Fruit fly (Drosophila melanogaster) whole organism, embryonic: ENCODE results near the gene Nup153.
A peak's percentile ranks its signal among the peaks of the same experiment; 100 is the strongest.

Source experiments
- Bgb ChIP-seq: fragments of 200-800 bp; sonication (Bioruptor generic); IDR thresholded peaks from 2 replicates; pipeline ENCODE4 v1.3.6; 2022; ENCODE audit warnings: missing biosample characterization, missing genetic modification characterization; ENCODE audit not compliant: partially characterized antibody
- C15 ChIP-seq: fragments of 200-800 bp; sonication (Bioruptor generic); IDR thresholded peaks from 3 replicates; pipeline ENCODE4 v1.3.6; 2022; ENCODE audit warnings: missing biosample characterization, missing genetic modification characterization
- CG10147 ChIP-seq: fragments of 200-800 bp; sonication (Bioruptor generic); optimal IDR thresholded peaks from 2 replicates; lab custom pipeline; 2019; ENCODE audit warnings: missing biosample characterization, mild to moderate bottlenecking, missing genetic modification characterization, moderate library complexity
- CG10543 ChIP-seq: fragments of 200-800 bp; sonication (Bioruptor generic); optimal IDR thresholded peaks from 3 replicates; lab custom pipeline; 2017; ENCODE audit warnings: missing biosample characterization, mild to moderate bottlenecking, missing genetic modification characterization, moderate library complexity
- CG10654 ChIP-seq: fragments of 200-800 bp; sonication (Bioruptor generic); optimal IDR thresholded peaks from 2 replicates; lab custom pipeline; 2016; ENCODE audit warnings: missing biosample characterization, missing genetic modification characterization
- CG10979 ChIP-seq: fragments of 200-800 bp; sonication (Bioruptor generic); optimal IDR thresholded peaks from 2 replicates; lab custom pipeline; 2018; ENCODE audit warnings: missing biosample characterization, mild to moderate bottlenecking, missing genetic modification characterization, moderate library complexity
- CG12236 ChIP-seq: fragments of 200-800 bp; sonication (Bioruptor generic); optimal IDR thresholded peaks from 2 replicates; lab custom pipeline; 2016; ENCODE audit warnings: missing biosample characterization, missing genetic modification characterization
- CG12391 ChIP-seq: fragments of 200-800 bp; sonication (Bioruptor generic); optimal IDR thresholded peaks from 3 replicates; lab custom pipeline; 2018; ENCODE audit warnings: missing biosample characterization, mild to moderate bottlenecking, missing genetic modification characterization, moderate library complexity
- CG13123 ChIP-seq: fragments of 200-800 bp; sonication (Bioruptor generic); optimal IDR thresholded peaks from 2 replicates; lab custom pipeline; 2016; ENCODE audit warnings: missing biosample characterization, missing genetic modification characterization
- CG13775 ChIP-seq: fragments of 200-800 bp; sonication (Bioruptor generic); optimal IDR thresholded peaks from 3 replicates; lab custom pipeline; 2017; ENCODE audit warnings: missing biosample characterization, mild to moderate bottlenecking, missing genetic modification characterization
- CG14710 ChIP-seq: fragments of 200-800 bp; sonication (Bioruptor generic); optimal IDR thresholded peaks from 3 replicates; lab custom pipeline; 2019; ENCODE audit warnings: missing biosample characterization, mild to moderate bottlenecking, missing genetic modification characterization, moderate library complexity
- CG15514 ChIP-seq: fragments of 200-800 bp; sonication (Bioruptor generic); optimal IDR thresholded peaks from 3 replicates; lab custom pipeline; 2017; ENCODE audit warnings: missing biosample characterization, missing genetic modification characterization, mild to moderate bottlenecking, moderate library complexity, missing genetic modification reagents
- CG15601 ChIP-seq: fragments of 200-800 bp; sonication (Bioruptor generic); optimal IDR thresholded peaks from 3 replicates; lab custom pipeline; 2019; ENCODE audit warnings: missing biosample characterization, mild to moderate bottlenecking, missing genetic modification characterization, moderate library complexity
- CG16779 ChIP-seq: fragments of 200-800 bp; sonication (Bioruptor generic); IDR thresholded peaks from 2 replicates; pipeline ENCODE4 v1.3.6; 2022; ENCODE audit warnings: missing biosample characterization, missing genetic modification characterization
- CG18011 ChIP-seq: fragments of 200-800 bp; sonication (Bioruptor generic); optimal IDR thresholded peaks from 2 replicates; lab custom pipeline; 2017; ENCODE audit warnings: missing biosample characterization, missing genetic modification characterization, mild to moderate bottlenecking, moderate library complexity, missing genotype
- CG2129 ChIP-seq: fragments of 200-800 bp; sonication (Bioruptor generic); IDR thresholded peaks from 2 replicates; pipeline ENCODE4 v1.3.6; 2022; ENCODE audit warnings: missing biosample characterization, missing genetic modification characterization; ENCODE audit not compliant: partially characterized antibody
- CG3407 ChIP-seq: fragments of 200-800 bp; sonication (Bioruptor generic); optimal IDR thresholded peaks from 2 replicates; lab custom pipeline; 2018; ENCODE audit warnings: missing biosample characterization, mild to moderate bottlenecking, missing genetic modification characterization
- CG3838 ChIP-seq: fragments of 200-800 bp; sonication (Bioruptor generic); optimal IDR thresholded peaks from 3 replicates; lab custom pipeline; 2016; ENCODE audit warnings: missing biosample characterization, missing genetic modification characterization
- CG3995 ChIP-seq: fragments of 200-800 bp; sonication (Bioruptor generic); optimal IDR thresholded peaks from 3 replicates; lab custom pipeline; 2016; ENCODE audit warnings: missing biosample characterization, missing genetic modification characterization
- CG6791 ChIP-seq: fragments of 200-800 bp; sonication (Bioruptor generic); IDR thresholded peaks from 3 replicates; pipeline ENCODE4 v1.3.6; 2022; ENCODE audit warnings: missing biosample characterization, missing genetic modification characterization; ENCODE audit not compliant: partially characterized antibody
- CG9215 ChIP-seq: fragments of 200-800 bp; sonication (Bioruptor generic); IDR thresholded peaks from 2 replicates; pipeline ENCODE4 v1.3.6; 2022; ENCODE audit warnings: missing biosample characterization, missing genetic modification characterization
- Camta ChIP-seq: fragments of 200-800 bp; sonication (Bioruptor generic); optimal IDR thresholded peaks from 2 replicates; lab custom pipeline; 2016; ENCODE audit warnings: missing biosample characterization, missing genetic modification characterization
- CkIIα-i1 ChIP-seq: fragments of 200-800 bp; sonication (Bioruptor generic); IDR thresholded peaks from 2 replicates; pipeline ENCODE4 v1.3.6; 2022; ENCODE audit warnings: missing biosample characterization, missing genetic modification characterization
- D19A ChIP-seq: fragments of 200-800 bp; optimal IDR thresholded peaks from 3 replicates; lab custom pipeline; 2019; ENCODE audit warnings: missing biosample characterization, mild to moderate bottlenecking, missing genetic modification characterization, moderate library complexity
- D19B ChIP-seq: fragments of 200-800 bp; sonication (Bioruptor generic); optimal IDR thresholded peaks from 2 replicates; lab custom pipeline; 2017; ENCODE audit warnings: missing biosample characterization, mild to moderate bottlenecking, missing genetic modification characterization
- Dbx ChIP-seq: fragments of 200-800 bp; sonication (Bioruptor generic); IDR thresholded peaks from 3 replicates; pipeline ENCODE4 v1.3.6; 2022; ENCODE audit warnings: missing biosample characterization, missing genetic modification characterization
- Dfd ChIP-seq, 2 experiments: fragments of >200 bp; optimal IDR thresholded peaks; 2 replicates each; lab custom pipeline; 2017; ENCODE audit warnings: missing biosample characterization in 2 of 2, missing genetic modification characterization in 2 of 2
- Fer1 ChIP-seq: fragments of 200-800 bp; sonication (Bioruptor generic); optimal IDR thresholded peaks from 2 replicates; lab custom pipeline; 2017; ENCODE audit warnings: missing biosample characterization, mild to moderate bottlenecking, missing genetic modification characterization
- Meics ChIP-seq: fragments of 200-800 bp; sonication (Bioruptor generic); optimal IDR thresholded peaks from 2 replicates; lab custom pipeline; 2017; ENCODE audit warnings: missing biosample characterization, mild to moderate bottlenecking, missing genetic modification characterization
- Nf-YC ChIP-seq: fragments of 200-800 bp; optimal IDR thresholded peaks from 3 replicates; lab custom pipeline; 2019; ENCODE audit warnings: missing biosample characterization, mild to moderate bottlenecking, missing genetic modification characterization, moderate library complexity
- Optix ChIP-seq: fragments of 200-800 bp; sonication (Bioruptor generic); IDR thresholded peaks from 3 replicates; pipeline ENCODE4 v1.3.6; 2022; ENCODE audit warnings: missing biosample characterization, missing genetic modification characterization
- PHDP ChIP-seq: fragments of 200-800 bp; sonication (Bioruptor generic); optimal IDR thresholded peaks from 3 replicates; lab custom pipeline; 2018; ENCODE audit warnings: missing biosample characterization, mild to moderate bottlenecking, missing genetic modification characterization, moderate library complexity
- Sry-β ChIP-seq: fragments of 200-800 bp; sonication (Bioruptor generic); optimal IDR thresholded peaks from 2 replicates; lab custom pipeline; 2018; ENCODE audit warnings: missing biosample characterization, mild to moderate bottlenecking, missing genetic modification characterization, moderate library complexity
- Trl ChIP-seq, 3 experiments: fragments of >200 bp in 2 of 3; fragments of 200-800 bp in 1 of 3; sonication (Bioruptor generic) in 1 of 3; optimal IDR thresholded peaks; 2 replicates in 1 of 3; 3 replicates in 2 of 3; lab custom pipeline; 2016 to 2017; ENCODE audit warnings: missing biosample characterization in 1 of 3, missing genetic modification characterization in 1 of 3
- abd-A ChIP-seq: fragments of 200-800 bp; sonication (Bioruptor generic); optimal IDR thresholded peaks from 3 replicates; lab custom pipeline; 2019; ENCODE audit warnings: missing biosample characterization, mild to moderate bottlenecking, missing genetic modification characterization, moderate library complexity
- ap ChIP-seq: fragments of 200-800 bp; sonication (Bioruptor generic); IDR thresholded peaks from 2 replicates; pipeline ENCODE4 v1.3.6; 2022; ENCODE audit warnings: missing biosample characterization, missing genetic modification characterization
- ato ChIP-seq: fragments of 200-800 bp; sonication (Bioruptor generic); IDR thresholded peaks from 2 replicates; pipeline ENCODE4 v1.3.6; 2022; ENCODE audit warnings: missing biosample characterization, missing genetic modification characterization; ENCODE audit not compliant: partially characterized antibody
- chinmo ChIP-seq: fragments of 200-800 bp; sonication (Bioruptor generic); IDR thresholded peaks from 4 replicates; pipeline ENCODE4 v1.3.6; 2022; ENCODE audit warnings: missing biosample characterization, missing genetic modification characterization; ENCODE audit not compliant: partially characterized antibody
- eyg ChIP-seq: fragments of 200-800 bp; sonication (Bioruptor generic); optimal IDR thresholded peaks from 3 replicates; lab custom pipeline; 2016; ENCODE audit warnings: missing biosample characterization, missing genetic modification characterization
- gce ChIP-seq: fragments of 200-800 bp; sonication (Bioruptor generic); IDR thresholded peaks from 3 replicates; pipeline ENCODE4 v1.3.6; 2022; ENCODE audit warnings: missing biosample characterization, missing genetic modification characterization
- grn ChIP-seq: fragments of 200-800 bp; sonication (Bioruptor generic); optimal IDR thresholded peaks from 3 replicates; lab custom pipeline; 2017; ENCODE audit warnings: missing biosample characterization, missing genetic modification characterization
- jigr1 ChIP-seq: fragments of 200-800 bp; sonication (Bioruptor generic); IDR thresholded peaks from 3 replicates; pipeline ENCODE4 v1.3.6; 2022; ENCODE audit warnings: missing biosample characterization, missing genetic modification characterization
- luna ChIP-seq: fragments of 200-800 bp; sonication (Bioruptor generic); optimal IDR thresholded peaks from 2 replicates; lab custom pipeline; 2016; ENCODE audit warnings: missing biosample characterization, missing genetic modification characterization
- nom ChIP-seq: fragments of 200-800 bp; sonication (Bioruptor generic); optimal IDR thresholded peaks from 2 replicates; lab custom pipeline; 2017; ENCODE audit warnings: missing biosample characterization, missing genetic modification characterization, mild to moderate bottlenecking, moderate library complexity, missing genetic modification reagents
- odd ChIP-seq: fragments of 200-800 bp; sonication (Bioruptor generic); optimal IDR thresholded peaks from 2 replicates; lab custom pipeline; 2017; ENCODE audit warnings: missing biosample characterization, mild to moderate bottlenecking, missing genetic modification characterization
- otp ChIP-seq: fragments of 200-800 bp; sonication (Bioruptor generic); IDR thresholded peaks from 3 replicates; pipeline ENCODE4, ENCODE4 v1.3.6; 2022; ENCODE audit warnings: missing biosample characterization, missing genetic modification characterization
- scrt ChIP-seq: fragments of 200-800 bp; sonication (Bioruptor generic); optimal IDR thresholded peaks from 2 replicates; lab custom pipeline; 2018; ENCODE audit warnings: missing biosample characterization, mild to moderate bottlenecking, missing genetic modification characterization, moderate library complexity
- sens ChIP-seq: fragments of 200-800 bp; sonication (Bioruptor generic); peaks from one replicate; lab custom pipeline; 2016; ENCODE audit warnings: missing biosample characterization, missing genetic modification characterization
- so ChIP-seq: fragments of 200-800 bp; sonication (Bioruptor generic); IDR thresholded peaks from 3 replicates; pipeline ENCODE4 v1.3.6; 2022; ENCODE audit warnings: missing biosample characterization, missing genetic modification characterization
- tin ChIP-seq: fragments of 200-800 bp; sonication (Bioruptor generic); optimal IDR thresholded peaks from 3 replicates; lab custom pipeline; 2016; ENCODE audit warnings: missing biosample characterization, missing genetic modification characterization
- zen2 ChIP-seq: fragments of 200-800 bp; sonication (Bioruptor generic); IDR thresholded peaks from 3 replicates; pipeline ENCODE4 v1.3.6; 2022; ENCODE audit warnings: missing biosample characterization, missing genetic modification characterization; ENCODE audit not compliant: partially characterized antibody

The Nup153 gene

dm6 chrX:16573659-16574058 is 25.4 kb upstream of the Nup153 start (continued):
- TF ChIP-seq chinmo (GFP tag; lab: Robert Waterston, UW) = no peak
- TF ChIP-seq grn = no peak
- no peak for TF ChIP-seq CG14710 (tag; lab: Kevin White, UChicago)
- TF ChIP-seq Trl (optimal IDR thresholded peaks at IDR 0.05; lab: Kevin White, UChicago) = no peak
- peak; percentile 48 for TF ChIP-seq Trl (GFP tag; optimal IDR thresholded peaks at IDR 0.05; lab: Kevin White, UChicago)
- TF ChIP-seq Dfd (GFP tag; optimal IDR thresholded peaks at IDR 0.05; lab: Kevin White, UChicago) = no peak
- TF ChIP-seq zen2 (GFP tag; lab: Robert Waterston, UW) = no peak
- no peak for TF ChIP-seq Nf-YC
- TF ChIP-seq tin (GFP tag; lab: Kevin White, UChicago) = no peak
- TF ChIP-seq D19B (GFP tag; lab: Kevin White, UChicago) = no peak
- TF ChIP-seq D19A (tag; lab: Kevin White, UChicago) = no peak
- TF ChIP-seq CG10147 (GFP tag; lab: Kevin White, UChicago) = no peak
- TF ChIP-seq CG10654 (GFP tag; lab: Kevin White, UChicago) = no peak
- no peak for TF ChIP-seq luna (GFP tag; lab: Kevin White, UChicago)
- no peak for TF ChIP-seq jigr1 (GFP tag; lab: Robert Waterston, UW)
- TF ChIP-seq CG13775 (GFP tag; lab: Kevin White, UChicago) = no peak
- TF ChIP-seq sens (GFP tag; lab: Kevin White, UChicago) = no peak
- no peak for TF ChIP-seq Camta (GFP tag; lab: Kevin White, UChicago)
- TF ChIP-seq odd (GFP tag; lab: Kevin White, UChicago) = no peak
- no peak for TF ChIP-seq CG9215 (GFP tag; lab: Robert Waterston, UW)
- TF ChIP-seq abd-A (tag; lab: Kevin White, UChicago) = no peak
- no peak for TF ChIP-seq so (GFP tag; lab: Robert Waterston, UW)
- TF ChIP-seq CG2129 (GFP tag; lab: Robert Waterston, UW) = no peak
- TF ChIP-seq eyg (GFP tag; lab: Kevin White, UChicago) = peak; percentile 44
- no peak for TF ChIP-seq CG18011 (GFP tag; lab: Kevin White, UChicago)
- no peak for TF ChIP-seq Dbx
- TF ChIP-seq CG15514 = peak; percentile 53
- no peak for TF ChIP-seq CG10979
- TF ChIP-seq Meics (GFP tag; lab: Kevin White, UChicago) = peak; percentile 63
- TF ChIP-seq C15 (GFP tag; lab: Robert Waterston, UW) = no peak
- peak; percentile 50 for TF ChIP-seq PHDP
- no peak for TF ChIP-seq CG13123
- no peak for TF ChIP-seq ap
- peak; percentile 27 for TF ChIP-seq nom (GFP tag; lab: Kevin White, UChicago)
- no peak for TF ChIP-seq gce (GFP tag; lab: Robert Waterston, UW)
- TF ChIP-seq CG12391 (tag; lab: Kevin White, UChicago) = no peak
- TF ChIP-seq CG3995 (GFP tag; lab: Kevin White, UChicago) = no peak
- peak; percentile 13 for TF ChIP-seq CG3407 (GFP tag; lab: Kevin White, UChicago)
- TF ChIP-seq CG10543 (GFP tag; lab: Kevin White, UChicago) = peak; percentile 10
- TF ChIP-seq Sry-β (GFP tag; lab: Kevin White, UChicago) = no peak
- TF ChIP-seq CkIIα-i1 = no peak
- TF ChIP-seq CG3838 (GFP tag; lab: Kevin White, UChicago) = no peak
- TF ChIP-seq CG16779 (GFP tag; lab: Robert Waterston, UW) = no peak
- TF ChIP-seq CG12236 (GFP tag; lab: Kevin White, UChicago) = no peak
- no peak for TF ChIP-seq Bgb (GFP tag; lab: Robert Waterston, UW)
- TF ChIP-seq otp (GFP tag; lab: Robert Waterston, UW) = no peak
- no peak for TF ChIP-seq ato (GFP tag; lab: Robert Waterston, UW)
- no peak for TF ChIP-seq CG15601 (tag; lab: Kevin White, UChicago)
- TF ChIP-seq Optix (GFP tag; lab: Robert Waterston, UW) = no peak
- no peak for TF ChIP-seq CG6791
- TF ChIP-seq scrt (GFP tag; lab: Kevin White, UChicago) = peak; percentile 24
- TF ChIP-seq Fer1 = peak; percentile 75
